Fruit fly (Drosophila melanogaster) S2 (cell line): ENCODE measurements around the gene CG14644.

ENCODE experiments used
- CG8478 ChIP-seq: fragments of >200 bp; optimal IDR thresholded peaks from 2 replicates; lab custom pipeline; 2018
- CTCF ChIP-seq, 2 experiments: fragments of >200 bp; optimal IDR thresholded peaks; 2 replicates each; lab custom pipeline; 2018

DNA sequence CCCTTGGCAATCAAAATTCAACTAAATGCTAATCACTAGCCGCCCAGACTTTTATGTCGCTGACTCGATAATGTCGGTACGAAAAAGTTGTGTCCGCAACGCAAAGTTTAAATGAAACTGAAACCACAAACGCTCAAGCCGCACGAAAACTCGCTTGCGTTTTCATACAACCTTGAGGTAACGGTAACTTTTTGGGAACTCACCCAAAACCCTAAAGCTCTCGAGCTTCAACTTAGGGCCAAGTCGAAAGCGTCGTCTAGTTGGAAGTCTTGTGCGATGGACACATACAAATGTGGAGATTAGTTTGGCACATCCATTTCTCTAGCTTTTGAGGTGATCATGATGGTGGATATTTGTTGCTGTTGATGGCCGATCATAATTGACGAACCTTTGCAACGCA lies 2.9 kb downstream of the CG14644 start:
- TF ChIP-seq CTCF (optimal IDR thresholded peaks at IDR 0.05; lab: Kevin White, UChicago) (no peak), CG8478 (lab: Kevin White, UChicago) (no peak)
